Fruit fly (Drosophila melanogaster) whole organism, pupa: Measurements from ENCODE around the gene Nep7.
"Not testable (repeated sequence)": the region's sequence is repeated elsewhere in the genome, so short reads cannot be mapped to it uniquely, and the experiment has no call there.

Experiments used
- CG12605 ChIP-seq: fragments of 200-800 bp; sonication (Bioruptor generic); IDR thresholded peaks from 2 replicates; pipeline ENCODE4 v1.3.6; 2022; ENCODE audit warnings: missing biosample characterization, missing genetic modification characterization
- CG13204 ChIP-seq: fragments of 200-800 bp; sonication (Bioruptor generic); optimal IDR thresholded peaks from 2 replicates; lab custom pipeline; 2018; ENCODE audit warnings: missing biosample characterization, mild to moderate bottlenecking, missing genetic modification characterization, moderate library complexity
- CG15710 ChIP-seq: fragments of 200-800 bp; sonication (Bioruptor generic); optimal IDR thresholded peaks from 2 replicates; lab custom pipeline; 2018; ENCODE audit warnings: missing biosample characterization, mild to moderate bottlenecking, missing genetic modification characterization, moderate library complexity
- CG17806 ChIP-seq: fragments of 200-800 bp; sonication (Bioruptor generic); optimal IDR thresholded peaks from 2 replicates; lab custom pipeline; 2018; ENCODE audit warnings: missing biosample characterization, mild to moderate bottlenecking, missing genetic modification characterization, moderate library complexity
- CG34367 ChIP-seq: fragments of 200-800 bp; sonication (Bioruptor generic); optimal IDR thresholded peaks from 2 replicates; lab custom pipeline; 2018; ENCODE audit warnings: missing biosample characterization, mild to moderate bottlenecking, missing genetic modification characterization
- CG4496 ChIP-seq: fragments of 200-800 bp; sonication (Bioruptor generic); IDR thresholded peaks from 3 replicates; pipeline ENCODE4 v1.3.6; 2022; ENCODE audit warnings: missing biosample characterization, missing genetic modification characterization
- CG8159 ChIP-seq: fragments of 200-800 bp; sonication (Bioruptor generic); optimal IDR thresholded peaks from 3 replicates; lab custom pipeline; 2018; ENCODE audit warnings: missing biosample characterization, mild to moderate bottlenecking, missing genetic modification characterization, moderate library complexity
- D1 ChIP-seq: fragments of 200-800 bp; sonication (Bioruptor generic); optimal IDR thresholded peaks from 2 replicates; lab custom pipeline; 2018; ENCODE audit warnings: missing biosample characterization, mild to moderate bottlenecking, missing genetic modification characterization, moderate library complexity
- EcR ChIP-seq: fragments of 200-800 bp; sonication (Bioruptor generic); optimal IDR thresholded peaks from 3 replicates; lab custom pipeline; 2019; ENCODE audit warnings: missing biosample characterization, missing genetic modification characterization, mild to moderate bottlenecking, moderate library complexity, missing genetic modification reagents
- Ets98B ChIP-seq: fragments of 200-800 bp; sonication (Bioruptor generic); IDR thresholded peaks from 2 replicates; pipeline ENCODE4 v1.3.6; 2022; ENCODE audit warnings: missing biosample characterization, missing genetic modification characterization
- Pif1A ChIP-seq: fragments of 200-800 bp; sonication (Bioruptor generic); optimal IDR thresholded peaks from 3 replicates; lab custom pipeline; 2016; ENCODE audit warnings: missing biosample characterization, missing genetic modification characterization
- fd96Ca ChIP-seq: fragments of 200-800 bp; sonication (Bioruptor generic); IDR thresholded peaks from 3 replicates; pipeline ENCODE4 v1.3.6; 2022; ENCODE audit warnings: missing biosample characterization, missing genetic modification characterization

dm6 chr3R:27963119-27963518, 8.4 kb downstream of the Nep7 start, which contains the start of the genes CG31131 and CG4849:
- TF ChIP-seq EcR (GFP tag; lab: Kevin White, UChicago); CG17806 (tag; lab: Kevin White, UChicago); D1 (tag; lab: Kevin White, UChicago); CG13204; CG8159 (tag; lab: Kevin White, UChicago); CG12605 (GFP tag; lab: Robert Waterston, UW); CG34367; CG4496 (GFP tag; lab: Robert Waterston, UW); Ets98B (GFP tag; lab: Robert Waterston, UW); fd96Ca (GFP tag; lab: Robert Waterston, UW); Pif1A (GFP tag; lab: Kevin White, UChicago); CG15710 (tag; lab: Kevin White, UChicago): not testable (repeated sequence)
